1 fruit fly cellular context compared by ENCODE assay signal in the genomic region with DNA sequence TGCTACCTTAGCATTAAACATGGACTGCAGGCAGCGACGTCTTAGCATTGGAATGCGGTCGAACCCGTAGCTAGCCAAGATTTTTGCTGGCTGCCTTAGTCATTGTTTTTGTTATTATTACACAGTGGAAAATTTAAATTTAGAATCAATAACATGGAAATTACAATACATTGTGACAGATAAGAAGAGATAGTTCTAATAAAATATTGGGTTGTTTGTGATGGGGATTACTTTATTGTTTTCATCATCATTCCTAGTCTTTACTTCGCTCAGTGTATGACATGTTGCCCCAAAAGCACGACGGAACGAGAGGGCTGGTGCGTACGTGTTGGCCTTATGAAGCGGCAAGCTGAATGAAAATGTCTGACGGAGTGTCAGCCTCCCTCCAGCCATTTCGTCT.
TF ChIP-seq lines count a peak whose summit lies in the region.

No protein-coding gene starts in this region.

TF ChIP-seq in whole organism, embryonic, 481 proteins besides CTCF, POLR2A, EP300 and RAD21 (continued from another document and continues in another):
- peak; percentile 58; the same call in 1 of the 3 replicates for TF ChIP-seq sr (GFP tag; IDR thresholded peaks at IDR 0.05; lab: Robert Waterston, UW)
- peak; percentile 45 for TF ChIP-seq CG3163 (GFP tag; optimal IDR thresholded peaks at IDR 0.05; lab: Kevin White, UChicago)
- TF ChIP-seq Atf6 (GFP tag; IDR thresholded peaks at IDR 0.05; lab: Robert Waterston, UW) = peak; percentile 80
- peak; percentile 82 for TF ChIP-seq CG7556 (GFP tag; optimal IDR thresholded peaks at IDR 0.05; lab: Kevin White, UChicago)
- TF ChIP-seq CG18599 (GFP tag; optimal IDR thresholded peaks at IDR 0.05; lab: Kevin White, UChicago) = peak; percentile 84
- peak; percentile 86 for TF ChIP-seq Ada2b (GFP tag; IDR thresholded peaks at IDR 0.05; lab: Robert Waterston, UW)
- TF ChIP-seq CG11247 (GFP tag; IDR thresholded peaks at IDR 0.05; lab: Robert Waterston, UW) = peak; percentile 78
- TF ChIP-seq CG17359 (tag; optimal IDR thresholded peaks at IDR 0.05; lab: Kevin White, UChicago) = peak; percentile 92
- peak; percentile 63 for TF ChIP-seq CG8281 (tag; optimal IDR thresholded peaks at IDR 0.05; lab: Kevin White, UChicago)
- TF ChIP-seq hkb (optimal IDR thresholded peaks at IDR 0.05; lab: Kevin White, UChicago) = no peak
- peak; percentile 90 for TF ChIP-seq hkb (GFP tag; IDR thresholded peaks at IDR 0.05; lab: Robert Waterston, UW)
- TF ChIP-seq CG32532 (GFP tag; IDR thresholded peaks at IDR 0.05; lab: Robert Waterston, UW) = peak; percentile 83
- TF ChIP-seq exex (tag; optimal IDR thresholded peaks at IDR 0.05; lab: Kevin White, UChicago) = peak; percentile 48
- no peak for TF ChIP-seq pfk (GFP tag; optimal IDR thresholded peaks at IDR 0.05; lab: Kevin White, UChicago)
- peak; percentile 55 for TF ChIP-seq Nf-YB (GFP tag; optimal IDR thresholded peaks at IDR 0.05; lab: Kevin White, UChicago)
- TF ChIP-seq sd (tag; optimal IDR thresholded peaks at IDR 0.05; lab: Kevin White, UChicago) = peak; percentile 98
- TF ChIP-seq CG10267 (tag; optimal IDR thresholded peaks at IDR 0.05; lab: Kevin White, UChicago) = peak; percentile 74
- TF ChIP-seq Lhr (GFP tag; optimal IDR thresholded peaks at IDR 0.05; lab: Kevin White, UChicago) = peak; percentile 16
- TF ChIP-seq Dek (tag; optimal IDR thresholded peaks at IDR 0.05; lab: Kevin White, UChicago) = peak; percentile 84
- peak; percentile 79 for TF ChIP-seq Oaz (GFP tag; IDR thresholded peaks at IDR 0.05; lab: Robert Waterston, UW)
- peak; percentile 96 for TF ChIP-seq sens (GFP tag; lab: Kevin White, UChicago)
- TF ChIP-seq sens-2 (GFP tag; IDR thresholded peaks at IDR 0.05; lab: Robert Waterston, UW) = peak; percentile 70
- TF ChIP-seq CoRest (tag; optimal IDR thresholded peaks at IDR 0.05; lab: Kevin White, UChicago) = peak; percentile 86
- TF ChIP-seq Mad (GFP tag; optimal IDR thresholded peaks at IDR 0.05; lab: Kevin White, UChicago) = peak; percentile 73
- no peak for TF ChIP-seq TFAM (GFP tag; optimal IDR thresholded peaks at IDR 0.05; lab: Kevin White, UChicago)
- TF ChIP-seq CG6689 (GFP tag; IDR thresholded peaks at IDR 0.05; lab: Robert Waterston, UW) = peak; percentile 85
- peak; percentile 50; the same call in 1 of the 2 replicates for TF ChIP-seq CG16779 (GFP tag; IDR thresholded peaks at IDR 0.05; lab: Robert Waterston, UW)
- peak; percentile 76 for TF ChIP-seq cwo (GFP tag; optimal IDR thresholded peaks at IDR 0.05; lab: Kevin White, UChicago)
- TF ChIP-seq amos (GFP tag; IDR thresholded peaks at IDR 0.05; lab: Robert Waterston, UW; ENCODE audit: partially characterized antibody) = no peak
- TF ChIP-seq CG12236 (GFP tag; optimal IDR thresholded peaks at IDR 0.05; lab: Kevin White, UChicago) = peak; percentile 54
- peak; percentile 91 for TF ChIP-seq gem (tag; optimal IDR thresholded peaks at IDR 0.05; lab: Kevin White, UChicago)
- TF ChIP-seq E2f2 (GFP tag; IDR thresholded peaks at IDR 0.05; lab: Robert Waterston, UW) = peak; percentile 56; the same call in 1 of the 2 replicates
- peak; percentile 86 for TF ChIP-seq Aef1 (GFP tag; IDR thresholded peaks at IDR 0.05; lab: Robert Waterston, UW)
- TF ChIP-seq CG12942 (GFP tag; optimal IDR thresholded peaks at IDR 0.05; lab: Kevin White, UChicago) = peak; percentile 76
- peak; percentile 44; the same call in 1 of the 2 replicates for TF ChIP-seq Gsc (GFP tag; IDR thresholded peaks at IDR 0.05; lab: Robert Waterston, UW)
- peak; percentile 78 for TF ChIP-seq CG31224 (GFP tag; IDR thresholded peaks at IDR 0.05; lab: Robert Waterston, UW)
- TF ChIP-seq CG16815 (GFP tag; optimal IDR thresholded peaks at IDR 0.05; lab: Kevin White, UChicago) = peak; percentile 32
- TF ChIP-seq BtbVII (GFP tag; optimal IDR thresholded peaks at IDR 0.05; lab: Kevin White, UChicago) = peak; percentile 74
- TF ChIP-seq CG13775 (GFP tag; optimal IDR thresholded peaks at IDR 0.05; lab: Kevin White, UChicago) = peak; percentile 54
- peak; percentile 86 for TF ChIP-seq grau (tag; optimal IDR thresholded peaks at IDR 0.05; lab: Kevin White, UChicago)
- TF ChIP-seq CrebB (tag; optimal IDR thresholded peaks at IDR 0.05; lab: Kevin White, UChicago) = peak; percentile 82
- peak; percentile 73 for TF ChIP-seq jumu (GFP tag; optimal IDR thresholded peaks at IDR 0.05; lab: Kevin White, UChicago)
- peak; percentile 52 for TF ChIP-seq Dad (GFP tag; optimal IDR thresholded peaks at IDR 0.05; lab: Kevin White, UChicago)
- TF ChIP-seq Drgx (GFP tag; IDR thresholded peaks at IDR 0.05; lab: Robert Waterston, UW) = peak; percentile 90
- peak; percentile 39 for TF ChIP-seq p53 (GFP tag; optimal IDR thresholded peaks at IDR 0.05; lab: Kevin White, UChicago)
- peak; percentile 28 for TF ChIP-seq CG3995 (GFP tag; optimal IDR thresholded peaks at IDR 0.05; lab: Kevin White, UChicago)
- peak; percentile 69 for TF ChIP-seq CG10209 (GFP tag; optimal IDR thresholded peaks at IDR 0.05; lab: Kevin White, UChicago)
- TF ChIP-seq schlank (tag; optimal IDR thresholded peaks at IDR 0.05; lab: Kevin White, UChicago) = peak; percentile 56
- TF ChIP-seq ATbp (GFP tag; optimal IDR thresholded peaks at IDR 0.05; lab: Kevin White, UChicago) = peak; percentile 83
- TF ChIP-seq bbx (GFP tag; IDR thresholded peaks at IDR 0.05; lab: Robert Waterston, UW; ENCODE audit: partially characterized antibody) = no peak
- peak; percentile 94 for TF ChIP-seq CG13424 (tag; optimal IDR thresholded peaks at IDR 0.05; lab: Kevin White, UChicago)
- no peak for TF ChIP-seq ham (GFP tag; IDR thresholded peaks at IDR 0.05; lab: Robert Waterston, UW)
- no peak for TF ChIP-seq CG7963 (GFP tag; IDR thresholded peaks at IDR 0.05; lab: Robert Waterston, UW; ENCODE audit: partially characterized antibody)
- TF ChIP-seq CG6254 (GFP tag; optimal IDR thresholded peaks at IDR 0.05; lab: Kevin White, UChicago) = peak; percentile 58
- TF ChIP-seq ftz-f1 (GFP tag; optimal IDR thresholded peaks at IDR 0.05; lab: Kevin White, UChicago) = no peak
- TF ChIP-seq CG2116 (GFP tag; optimal IDR thresholded peaks at IDR 0.05; lab: Kevin White, UChicago) = peak; percentile 36
- TF ChIP-seq CG18619 (GFP tag; optimal IDR thresholded peaks at IDR 0.05; lab: Kevin White, UChicago) = peak; percentile 60
- peak; percentile 64; the same call in 3 of the 4 replicates for TF ChIP-seq Gug (GFP tag; IDR thresholded peaks at IDR 0.05; lab: Robert Waterston, UW)
- peak; percentile 80 for TF ChIP-seq lmd (GFP tag; IDR thresholded peaks at IDR 0.05; lab: Robert Waterston, UW)
- TF ChIP-seq CG43689 (GFP tag; IDR thresholded peaks at IDR 0.05; lab: Robert Waterston, UW) = peak; percentile 74
- TF ChIP-seq maf-S (GFP tag; optimal IDR thresholded peaks at IDR 0.05; lab: Kevin White, UChicago) = peak; percentile 71
- TF ChIP-seq pros (GFP tag; optimal IDR thresholded peaks at IDR 0.05; lab: Kevin White, UChicago) = no peak
- peak; percentile 8 for TF ChIP-seq Jarid2 (GFP tag; optimal IDR thresholded peaks at IDR 0.05; lab: Kevin White, UChicago)
- no peak for TF ChIP-seq MESR4 (GFP tag; optimal IDR thresholded peaks at IDR 0.05; lab: Kevin White, UChicago)
- no peak for TF ChIP-seq Lpt (GFP tag; optimal IDR thresholded peaks at IDR 0.05; lab: Kevin White, UChicago)
- TF ChIP-seq NK7.1 (GFP tag; optimal IDR thresholded peaks at IDR 0.05; lab: Kevin White, UChicago) = peak; percentile 63
- TF ChIP-seq zen (tag; optimal IDR thresholded peaks at IDR 0.05; lab: Kevin White, UChicago) = peak; percentile 64
- TF ChIP-seq sug (tag; optimal IDR thresholded peaks at IDR 0.05; lab: Kevin White, UChicago) = peak; percentile 74
- peak; percentile 4 for TF ChIP-seq CG2202 (tag; optimal IDR thresholded peaks at IDR 0.05; lab: Kevin White, UChicago)
- TF ChIP-seq sima (GFP tag; optimal IDR thresholded peaks at IDR 0.05; lab: Kevin White, UChicago) = peak; percentile 15
- TF ChIP-seq br (optimal IDR thresholded peaks at IDR 0.05; lab: Kevin White, UChicago) = no peak
- TF ChIP-seq CG12391 (tag; optimal IDR thresholded peaks at IDR 0.05; lab: Kevin White, UChicago) = peak; percentile 89
- no peak for TF ChIP-seq vnd (GFP tag; IDR thresholded peaks at IDR 0.05; lab: Robert Waterston, UW; ENCODE audit: partially characterized antibody)
- TF ChIP-seq CG14014 (GFP tag; IDR thresholded peaks at IDR 0.05; lab: Robert Waterston, UW) = peak; percentile 85
- no peak for TF ChIP-seq Dll (GFP tag; IDR thresholded peaks at IDR 0.05; lab: Robert Waterston, UW; ENCODE audit: partially characterized antibody)
- peak; percentile 65 for TF ChIP-seq Dip3 (GFP tag; optimal IDR thresholded peaks at IDR 0.05; lab: Kevin White, UChicago)
- peak; percentile 63 for TF ChIP-seq abd-A (tag; optimal IDR thresholded peaks at IDR 0.05; lab: Kevin White, UChicago)
- TF ChIP-seq scrt (GFP tag; optimal IDR thresholded peaks at IDR 0.05; lab: Kevin White, UChicago) = peak; percentile 77
- TF ChIP-seq gsb (GFP tag; IDR thresholded peaks at IDR 0.05; lab: Robert Waterston, UW) = peak; percentile 73
- peak; percentile 74 for TF ChIP-seq ap (GFP tag; IDR thresholded peaks at IDR 0.05; lab: Robert Waterston, UW)
- no peak for TF ChIP-seq GATAe (GFP tag; conservative IDR thresholded peaks at IDR 0.05; lab: Robert Waterston, UW)
- peak; percentile 66 for TF ChIP-seq zfh2 (GFP tag; optimal IDR thresholded peaks at IDR 0.05; lab: Kevin White, UChicago)
- peak; percentile 90 for TF ChIP-seq CG11504 (tag; optimal IDR thresholded peaks at IDR 0.05; lab: Kevin White, UChicago)
- TF ChIP-seq corto (GFP tag; optimal IDR thresholded peaks at IDR 0.05; lab: Kevin White, UChicago) = no peak
- peak; percentile 78 for TF ChIP-seq pum (GFP tag; optimal IDR thresholded peaks at IDR 0.05; lab: Kevin White, UChicago)
- peak; percentile 70 for TF ChIP-seq org-1 (GFP tag; optimal IDR thresholded peaks at IDR 0.05; lab: Kevin White, UChicago)
- peak; percentile 63 for TF ChIP-seq jing (GFP tag; optimal IDR thresholded peaks at IDR 0.05; lab: Kevin White, UChicago)
- no peak for TF ChIP-seq tll (GFP tag; optimal IDR thresholded peaks at IDR 0.05; lab: Kevin White, UChicago)
- no peak for TF ChIP-seq gfzf (GFP tag; optimal IDR thresholded peaks at IDR 0.05; lab: Kevin White, UChicago)
- peak; percentile 73 for TF ChIP-seq bab2 (GFP tag; optimal IDR thresholded peaks at IDR 0.05; lab: Kevin White, UChicago)
- TF ChIP-seq ac (GFP tag; optimal IDR thresholded peaks at IDR 0.05; lab: Kevin White, UChicago) = no peak
- no peak for TF ChIP-seq ash1 (GFP tag; optimal IDR thresholded peaks at IDR 0.05; lab: Kevin White, UChicago)
- no peak for TF ChIP-seq Sry-β (GFP tag; optimal IDR thresholded peaks at IDR 0.05; lab: Kevin White, UChicago)
- peak; percentile 72 for TF ChIP-seq Bteb2 (GFP tag; optimal IDR thresholded peaks at IDR 0.05; lab: Kevin White, UChicago)
- TF ChIP-seq CG14860 (GFP tag; IDR thresholded peaks at IDR 0.05; lab: Robert Waterston, UW; ENCODE audit: partially characterized antibody) = no peak
- peak; percentile 65 for TF ChIP-seq dati (GFP tag; IDR thresholded peaks at IDR 0.05; lab: Robert Waterston, UW)
- TF ChIP-seq CG12104 (GFP tag; optimal IDR thresholded peaks at IDR 0.05; lab: Kevin White, UChicago) = peak; percentile 77
- TF ChIP-seq CG31388 (GFP tag; optimal IDR thresholded peaks at IDR 0.05; lab: Kevin White, UChicago) = peak; percentile 38
- no peak for TF ChIP-seq da (GFP tag; optimal IDR thresholded peaks at IDR 0.05; lab: Kevin White, UChicago)
- peak; percentile 88 for TF ChIP-seq Oli (tag; optimal IDR thresholded peaks at IDR 0.05; lab: Kevin White, UChicago)
- TF ChIP-seq chm (GFP tag; IDR thresholded peaks at IDR 0.05; lab: Robert Waterston, UW) = peak; percentile 63; the same call in 1 of the 2 replicates
- TF ChIP-seq CG14710 (tag; optimal IDR thresholded peaks at IDR 0.05; lab: Kevin White, UChicago) = peak; percentile 62
- TF ChIP-seq ara (GFP tag; IDR thresholded peaks at IDR 0.05; lab: Robert Waterston, UW) = peak; percentile 61; the same call in 1 of the 2 replicates
- peak; percentile 54 for TF ChIP-seq tx (GFP tag; optimal IDR thresholded peaks at IDR 0.05; lab: Kevin White, UChicago)
- peak; percentile 82 for TF ChIP-seq CG12071 (GFP tag; optimal IDR thresholded peaks at IDR 0.05; lab: Kevin White, UChicago)
- TF ChIP-seq E2f1 (GFP tag; IDR thresholded peaks at IDR 0.05; lab: Robert Waterston, UW) = peak; percentile 81
- TF ChIP-seq CG11456 (GFP tag; IDR thresholded peaks at IDR 0.05; lab: Robert Waterston, UW) = peak; percentile 81
- TF ChIP-seq Ssrp (tag; optimal IDR thresholded peaks at IDR 0.05; lab: Kevin White, UChicago) = peak; percentile 81
- peak; percentile 76 for TF ChIP-seq Camta (GFP tag; optimal IDR thresholded peaks at IDR 0.05; lab: Kevin White, UChicago)
- peak; percentile 56; the same call in 1 of the 3 replicates for TF ChIP-seq CG2199 (GFP tag; IDR thresholded peaks at IDR 0.05; lab: Robert Waterston, UW)
- TF ChIP-seq croc (GFP tag; conservative IDR thresholded peaks at IDR 0.05; lab: Robert Waterston, UW) = peak; percentile 60; the same call in 2 of the 3 replicates
- TF ChIP-seq HHEX (GFP tag; optimal IDR thresholded peaks at IDR 0.05; lab: Kevin White, UChicago) = peak; percentile 79
- TF ChIP-seq CG12744 (GFP tag; optimal IDR thresholded peaks at IDR 0.05; lab: Kevin White, UChicago) = peak; percentile 64
- peak; percentile 96 for TF ChIP-seq Med (GFP tag; lab: Kevin White, UChicago)
- TF ChIP-seq CG1647 (GFP tag; optimal IDR thresholded peaks at IDR 0.05; lab: Kevin White, UChicago) = peak; percentile 75
- peak; percentile 30 for TF ChIP-seq D19B (GFP tag; optimal IDR thresholded peaks at IDR 0.05; lab: Kevin White, UChicago)
- TF ChIP-seq CG34224 (GFP tag; IDR thresholded peaks at IDR 0.05; lab: Robert Waterston, UW; ENCODE audit: partially characterized antibody) = no peak
- peak; percentile 17 for TF ChIP-seq CG7928 (GFP tag; optimal IDR thresholded peaks at IDR 0.05; lab: Kevin White, UChicago)
- peak; percentile 51 for TF ChIP-seq CG9215 (GFP tag; IDR thresholded peaks at IDR 0.05; lab: Robert Waterston, UW)
- no peak for TF ChIP-seq mld (GFP tag; IDR thresholded peaks at IDR 0.05; lab: Robert Waterston, UW; ENCODE audit: partially characterized antibody)
- peak; percentile 89 for TF ChIP-seq unpg (GFP tag; optimal IDR thresholded peaks at IDR 0.05; lab: Kevin White, UChicago)
- peak; percentile 54 for TF ChIP-seq fu2 (GFP tag; optimal IDR thresholded peaks at IDR 0.05; lab: Kevin White, UChicago)
- TF ChIP-seq Poxn (GFP tag; IDR thresholded peaks at IDR 0.05; lab: Robert Waterston, UW) = no peak
- peak; percentile 73; the same call in 2 of the 3 replicates for TF ChIP-seq ase (GFP tag; IDR thresholded peaks at IDR 0.05; lab: Robert Waterston, UW)
- TF ChIP-seq ato (GFP tag; IDR thresholded peaks at IDR 0.05; lab: Robert Waterston, UW; ENCODE audit: partially characterized antibody) = no peak
- TF ChIP-seq Ptx1 (GFP tag; IDR thresholded peaks at IDR 0.05; lab: Robert Waterston, UW) = peak; percentile 86
